Worm (Caenorhabditis elegans): ENCODE results near the gene pkhm-2.
A peak's percentile ranks its signal among the peaks of the same experiment; 100 is the strongest.

Gene pkhm-2

ce11 chrX:15181454-15181853, at the start of gene pkhm-2 (continued):
- no peak for TF ChIP-seq hlh-8 (tag; optimal IDR thresholded peaks at IDR 0.05)
- TF ChIP-seq pha-4 (tag; optimal IDR thresholded peaks at IDR 0.05) = no peak
- TF ChIP-seq sox-2 (GFP tag; IDR thresholded peaks at IDR 0.05) = no peak
- peak; percentile 1 for TF ChIP-seq zip-5 (tag; optimal IDR thresholded peaks at IDR 0.05)
- TF ChIP-seq hlh-13 (GFP tag; optimal IDR thresholded peaks at IDR 0.05) = no peak
- TF ChIP-seq pha-2 (tag; optimal IDR thresholded peaks at IDR 0.05) = no peak
- TF ChIP-seq fkh-6 (tag; optimal IDR thresholded peaks at IDR 0.05) = no peak
- peak; percentile 52 for TF ChIP-seq hlh-30 (tag; optimal IDR thresholded peaks at IDR 0.05; ENCODE audit: insufficient read depth)
- peak; percentile 75 for TF ChIP-seq ceh-34 (tag; optimal IDR thresholded peaks at IDR 0.05)
- no peak for TF ChIP-seq K02D7.2 (tag; optimal IDR thresholded peaks at IDR 0.05)
- no peak for TF ChIP-seq ceh-9 (tag; optimal IDR thresholded peaks at IDR 0.05)
- TF ChIP-seq dmd-4 (tag; optimal IDR thresholded peaks at IDR 0.05; ENCODE audit: borderline replicate concordance) = peak; percentile 36
- TF ChIP-seq ceh-45 (GFP tag; IDR thresholded peaks at IDR 0.05) = no peak; the same call in 1 of the 2 replicates
- no peak for TF ChIP-seq pag-3 (tag; optimal IDR thresholded peaks at IDR 0.05; ENCODE audit: borderline replicate concordance)
- peak; percentile 53 for TF ChIP-seq mec-3 (tag; optimal IDR thresholded peaks at IDR 0.05; ENCODE audit: borderline replicate concordance)

- TF ChIP-seq unc-86 (tag; optimal IDR thresholded peaks at IDR 0.05) = no peak
- TF ChIP-seq hlh-15 (tag; optimal IDR thresholded peaks at IDR 0.05) = no peak
- TF ChIP-seq K02D7.2 (tag; optimal IDR thresholded peaks at IDR 0.05) = no peak
- TF ChIP-seq F13H6.1 (tag; optimal IDR thresholded peaks at IDR 0.05) = no peak
Measured at ce11 chrX:15230394-15230968, 49.2 kb upstream of the pkhm-2 start, which contains the start of gene H03A11.2. Gene H03A11.2 (minus strand): TSS chrX:15230645.

ce11 chrX:15229174-15229573, 47.9 kb upstream of the pkhm-2 start:
- TF ChIP-seq sox-4 (tag; optimal IDR thresholded peaks at IDR 0.05) (no peak), ets-4 (tag; optimal IDR thresholded peaks at IDR 0.05) (no peak), unc-3 (GFP tag; conservative IDR thresholded peaks at IDR 0.05) (no peak), unc-3 (tag; optimal IDR thresholded peaks at IDR 0.05) (no peak), ceh-9 (tag; optimal IDR thresholded peaks at IDR 0.05) (no peak), odd-2 (tag; optimal IDR thresholded peaks at IDR 0.05) (no peak), syd-9 (tag; optimal IDR thresholded peaks at IDR 0.05) (no peak), fkh-6 (tag; optimal IDR thresholded peaks at IDR 0.05) (no peak), T23F11.4 (GFP tag; optimal IDR thresholded peaks at IDR 0.05) (no peak), ttx-3 (tag; optimal IDR thresholded peaks at IDR 0.05) (no peak), pha-4 (tag; optimal IDR thresholded peaks at IDR 0.05) (no peak), unc-55 (GFP tag; optimal IDR thresholded peaks at IDR 0.05) (no peak), nhr-232 (tag; optimal IDR thresholded peaks at IDR 0.05) (no peak), lim-6 (tag; optimal IDR thresholded peaks at IDR 0.05) (no peak), ceh-34 (tag; optimal IDR thresholded peaks at IDR 0.05) (no peak), npax-4 (tag; optimal IDR thresholded peaks at IDR 0.05) (no peak), sdc-2 (tag; optimal IDR thresholded peaks at IDR 0.05) (no peak), nfya-1 (tag; optimal IDR thresholded peaks at IDR 0.05) (no peak), elt-4 (tag; optimal IDR thresholded peaks at IDR 0.05) (no peak), C38D4.7 (GFP tag; optimal IDR thresholded peaks at IDR 0.05) (no peak)

ce11 chrX:15225180-15225724, 44.0 kb upstream of the pkhm-2 start:
- TF ChIP-seq gmeb-2 (tag; optimal IDR thresholded peaks at IDR 0.05) (no peak), unc-42 (tag; optimal IDR thresholded peaks at IDR 0.05) (peak; percentile 84), ama-1 (optimal IDR thresholded peaks at IDR 0.05) (no peak)

Data from whole organism, late embryonic.